Fruit fly (Drosophila melanogaster) whole organism, embryonic: ENCODE measurements around the gene CheB38c.
A peak's percentile ranks its signal among the peaks of the same experiment; 100 is the strongest.

Source experiments
- ATbp ChIP-seq: fragments of 200-800 bp; sonication (Bioruptor generic); optimal IDR thresholded peaks from 2 replicates; lab custom pipeline; 2017; ENCODE audit warnings: missing biosample characterization, mild to moderate bottlenecking, missing genetic modification characterization, missing genetic modification reagents
- CG10321 ChIP-seq: fragments of 200-800 bp; sonication (Bioruptor generic); IDR thresholded peaks from 2 replicates; pipeline ENCODE4 v1.3.6; 2022; ENCODE audit warnings: missing biosample characterization, missing genetic modification characterization
- CG10654 ChIP-seq: fragments of 200-800 bp; sonication (Bioruptor generic); optimal IDR thresholded peaks from 2 replicates; lab custom pipeline; 2016; ENCODE audit warnings: missing biosample characterization, missing genetic modification characterization
- CG11093 ChIP-seq: fragments of 200-800 bp; sonication (Bioruptor generic); IDR thresholded peaks from 3 replicates; pipeline ENCODE4 v1.3.6; 2022; ENCODE audit warnings: missing biosample characterization, missing genetic modification characterization
- CG13894 ChIP-seq: fragments of 200-800 bp; sonication (Bioruptor generic); optimal IDR thresholded peaks from 3 replicates; lab custom pipeline; 2018; ENCODE audit warnings: missing biosample characterization, mild to moderate bottlenecking, missing genetic modification characterization, moderate library complexity
- CG1602 ChIP-seq: fragments of 200-800 bp; sonication (Bioruptor generic); optimal IDR thresholded peaks from 3 replicates; lab custom pipeline; 2016; ENCODE audit warnings: missing biosample characterization, missing genetic modification characterization
- CG17186 ChIP-seq: fragments of 200-800 bp; sonication (Bioruptor generic); optimal IDR thresholded peaks from 3 replicates; lab custom pipeline; 2017; ENCODE audit warnings: missing biosample characterization, missing genetic modification reagents, missing genetic modification characterization
- CG17361 ChIP-seq: fragments of 200-800 bp; sonication (Bioruptor generic); IDR thresholded peaks from 3 replicates; pipeline ENCODE4 v1.3.6; 2022; ENCODE audit warnings: missing biosample characterization, missing genetic modification characterization
- CG17802 ChIP-seq: fragments of 200-800 bp; sonication (Bioruptor generic); optimal IDR thresholded peaks from 2 replicates; lab custom pipeline; 2018; ENCODE audit warnings: missing biosample characterization, mild to moderate bottlenecking, missing genetic modification characterization, moderate library complexity
- CG18262 ChIP-seq: fragments of 200-800 bp; optimal IDR thresholded peaks from 3 replicates; lab custom pipeline; 2019; ENCODE audit warnings: missing biosample characterization, mild to moderate bottlenecking, missing genetic modification characterization, moderate library complexity
- CG2199 ChIP-seq: fragments of 200-800 bp; sonication (Bioruptor generic); IDR thresholded peaks from 3 replicates; pipeline ENCODE4 v1.3.6; 2022; ENCODE audit warnings: missing biosample characterization, missing genetic modification characterization
- CG2875 ChIP-seq: fragments of 200-800 bp; sonication (Bioruptor generic); optimal IDR thresholded peaks from 2 replicates; lab custom pipeline; 2017; ENCODE audit warnings: missing biosample characterization, mild to moderate bottlenecking, missing genetic modification characterization, missing genetic modification reagents
- CG31441 ChIP-seq: fragments of 200-800 bp; sonication (Bioruptor generic); IDR thresholded peaks from 2 replicates; pipeline ENCODE4 v1.3.6; 2022; ENCODE audit warnings: missing biosample characterization, missing genetic modification characterization
- CG4404 ChIP-seq: fragments of 200-800 bp; sonication (Bioruptor generic); IDR thresholded peaks from 2 replicates; pipeline ENCODE4 v1.3.6; 2022; ENCODE audit warnings: missing biosample characterization, missing genetic modification characterization
- CG4424 ChIP-seq: fragments of 200-800 bp; sonication (Bioruptor generic); optimal IDR thresholded peaks from 3 replicates; lab custom pipeline; 2016; ENCODE audit warnings: missing biosample characterization, missing genetic modification characterization
- CG5180 ChIP-seq: fragments of 200-800 bp; sonication (Bioruptor generic); optimal IDR thresholded peaks from 3 replicates; lab custom pipeline; 2017; ENCODE audit warnings: missing biosample characterization, missing genetic modification characterization, mild to moderate bottlenecking, moderate library complexity, missing genetic modification reagents
- CG6254 ChIP-seq: fragments of 200-800 bp; sonication (Bioruptor generic); optimal IDR thresholded peaks from 3 replicates; lab custom pipeline; 2017; ENCODE audit warnings: mild to moderate bottlenecking, missing biosample characterization, missing genetic modification reagents, missing genetic modification characterization
- CG7357 ChIP-seq: fragments of 200-800 bp; sonication (Bioruptor generic); IDR thresholded peaks from 3 replicates; pipeline ENCODE4 v1.3.6; 2022; ENCODE audit warnings: missing biosample characterization, missing genetic modification characterization
- CG9727 ChIP-seq: fragments of 200-800 bp; sonication (Bioruptor generic); optimal IDR thresholded peaks from 3 replicates; lab custom pipeline; 2017; ENCODE audit warnings: missing biosample characterization, mild to moderate bottlenecking, missing genetic modification characterization
- Dad ChIP-seq: fragments of 200-800 bp; sonication (Bioruptor generic); optimal IDR thresholded peaks from 3 replicates; lab custom pipeline; 2016; ENCODE audit warnings: missing biosample characterization, missing genetic modification characterization
- E2f1 ChIP-seq: fragments of 200-800 bp; sonication (Bioruptor generic); IDR thresholded peaks from 2 replicates; pipeline ENCODE4 v1.3.6; 2022; ENCODE audit warnings: missing biosample characterization, missing genetic modification characterization
- Ets65A ChIP-seq: fragments of 200-800 bp; sonication (Bioruptor generic); peaks from one replicate; lab custom pipeline; 2016; ENCODE audit warnings: missing biosample characterization, missing genetic modification characterization
- GATAe ChIP-seq: fragments of 200-800 bp; sonication (Bioruptor generic); conservative IDR thresholded peaks from 2 replicates; pipeline ENCODE4 v1.3.6; 2022; ENCODE audit warnings: missing biosample characterization, missing genetic modification characterization
- Max ChIP-seq: fragments of 200-800 bp; sonication (Bioruptor generic); optimal IDR thresholded peaks from 2 replicates; lab custom pipeline; 2016; ENCODE audit warnings: missing biosample characterization, mild to moderate bottlenecking, missing genetic modification characterization
- NK7.1 ChIP-seq: fragments of 200-800 bp; sonication (Bioruptor generic); optimal IDR thresholded peaks from 3 replicates; lab custom pipeline; 2016; ENCODE audit warnings: missing biosample characterization, missing genetic modification characterization
- Xrp1 ChIP-seq: fragments of 200-800 bp; sonication (Bioruptor generic); IDR thresholded peaks from 2 replicates; pipeline ENCODE4 v1.3.6; 2022; ENCODE audit warnings: missing biosample characterization, missing genetic modification characterization
- ato ChIP-seq: fragments of 200-800 bp; sonication (Bioruptor generic); IDR thresholded peaks from 2 replicates; pipeline ENCODE4 v1.3.6; 2022; ENCODE audit warnings: missing biosample characterization, missing genetic modification characterization; ENCODE audit not compliant: partially characterized antibody
- caup ChIP-seq: fragments of 200-800 bp; sonication (Bioruptor generic); optimal IDR thresholded peaks from 3 replicates; lab custom pipeline; 2017; ENCODE audit warnings: missing biosample characterization, mild to moderate bottlenecking, missing genetic modification characterization, moderate library complexity; ENCODE audit not compliant: severe bottlenecking
- chinmo ChIP-seq: fragments of 200-800 bp; sonication (Bioruptor generic); IDR thresholded peaks from 4 replicates; pipeline ENCODE4 v1.3.6; 2022; ENCODE audit warnings: missing biosample characterization, missing genetic modification characterization; ENCODE audit not compliant: partially characterized antibody
- ci ChIP-seq: fragments of 200-800 bp; sonication (Bioruptor generic); IDR thresholded peaks from 3 replicates; pipeline ENCODE4 v1.3.6; 2022; ENCODE audit warnings: missing biosample characterization, missing genetic modification characterization
- crc ChIP-seq: fragments of 200-800 bp; sonication (Bioruptor generic); optimal IDR thresholded peaks from 2 replicates; lab custom pipeline; 2016; ENCODE audit warnings: missing biosample characterization, missing genetic modification characterization
- dm ChIP-seq: fragments of 200-800 bp; sonication (Bioruptor generic); optimal IDR thresholded peaks from 3 replicates; lab custom pipeline; 2016; ENCODE audit warnings: missing biosample characterization, missing genetic modification characterization
- ewg ChIP-seq: fragments of 200-800 bp; sonication (Bioruptor generic); optimal IDR thresholded peaks from 3 replicates; lab custom pipeline; 2017; ENCODE audit warnings: mild to moderate bottlenecking, missing biosample characterization, missing genetic modification reagents, missing genetic modification characterization
- exex ChIP-seq: fragments of 200-800 bp; sonication (Bioruptor generic); optimal IDR thresholded peaks from 4 replicates; lab custom pipeline; 2018; ENCODE audit warnings: missing biosample characterization, mild to moderate bottlenecking, missing genetic modification characterization, moderate library complexity
- gem ChIP-seq: fragments of 200-800 bp; sonication (Bioruptor generic); optimal IDR thresholded peaks from 2 replicates; lab custom pipeline; 2019; ENCODE audit warnings: missing biosample characterization, mild to moderate bottlenecking, missing genetic modification characterization, moderate library complexity
- gro ChIP-seq: fragments of 200-800 bp; sonication (Bioruptor generic); optimal IDR thresholded peaks from 2 replicates; lab custom pipeline; 2016; ENCODE audit warnings: missing biosample characterization, missing genetic modification characterization
- gt ChIP-seq: fragments of 200-800 bp; sonication (Bioruptor generic); IDR thresholded peaks from 2 replicates; pipeline ENCODE4 v1.3.6; 2022; ENCODE audit warnings: missing biosample characterization, missing genetic modification characterization
- hkb ChIP-seq, 2 experiments: fragments of 200-800 bp in 1 of 2; fragments of >200 bp in 1 of 2; sonication (Bioruptor generic) in 1 of 2; IDR thresholded peaks in 1 of 2; optimal IDR thresholded peaks in 1 of 2; 2 replicates each; pipeline versions ENCODE4 v1.3.6 to Lab custom; 2017 to 2022; ENCODE audit warnings: missing biosample characterization in 1 of 2, missing genetic modification characterization in 1 of 2
- nerfin-2 ChIP-seq: fragments of 200-800 bp; sonication (Bioruptor generic); IDR thresholded peaks from 2 replicates; pipeline ENCODE4 v1.3.6; 2022; ENCODE audit warnings: missing biosample characterization, missing genetic modification characterization; ENCODE audit not compliant: partially characterized antibody
- pfk ChIP-seq: fragments of 200-800 bp; sonication (Bioruptor generic); optimal IDR thresholded peaks from 2 replicates; lab custom pipeline; 2018; ENCODE audit warnings: missing biosample characterization, mild to moderate bottlenecking, missing genetic modification characterization, moderate library complexity
- prd ChIP-seq, 3 experiments: fragments of >200 bp in 2 of 3; fragments of 200-800 bp in 1 of 3; sonication (Bioruptor generic) in 1 of 3; optimal IDR thresholded peaks in 2 of 3; IDR thresholded peaks in 1 of 3; 2 replicates in 2 of 3; 3 replicates in 1 of 3; pipeline versions ENCODE4 v1.3.6 to Lab custom; 2017 to 2022; ENCODE audit warnings: missing biosample characterization in 1 of 3, missing genetic modification characterization in 1 of 3
- sens-2 ChIP-seq: fragments of 200-800 bp; sonication (Bioruptor generic); IDR thresholded peaks from 2 replicates; pipeline ENCODE4 v1.3.6; 2022; ENCODE audit warnings: missing biosample characterization, missing genetic modification characterization
- sna ChIP-seq: fragments of 200-800 bp; sonication (Bioruptor generic); IDR thresholded peaks from 2 replicates; pipeline ENCODE4 v1.3.6; 2022; ENCODE audit warnings: missing biosample characterization, missing genetic modification characterization; ENCODE audit not compliant: partially characterized antibody
- tin ChIP-seq: fragments of 200-800 bp; sonication (Bioruptor generic); optimal IDR thresholded peaks from 3 replicates; lab custom pipeline; 2016; ENCODE audit warnings: missing biosample characterization, missing genetic modification characterization
- zfh2 ChIP-seq: fragments of 200-800 bp; sonication (Bioruptor generic); optimal IDR thresholded peaks from 2 replicates; lab custom pipeline; 2016; ENCODE audit warnings: missing biosample characterization, missing genetic modification characterization

Gene CheB38c

DNA sequence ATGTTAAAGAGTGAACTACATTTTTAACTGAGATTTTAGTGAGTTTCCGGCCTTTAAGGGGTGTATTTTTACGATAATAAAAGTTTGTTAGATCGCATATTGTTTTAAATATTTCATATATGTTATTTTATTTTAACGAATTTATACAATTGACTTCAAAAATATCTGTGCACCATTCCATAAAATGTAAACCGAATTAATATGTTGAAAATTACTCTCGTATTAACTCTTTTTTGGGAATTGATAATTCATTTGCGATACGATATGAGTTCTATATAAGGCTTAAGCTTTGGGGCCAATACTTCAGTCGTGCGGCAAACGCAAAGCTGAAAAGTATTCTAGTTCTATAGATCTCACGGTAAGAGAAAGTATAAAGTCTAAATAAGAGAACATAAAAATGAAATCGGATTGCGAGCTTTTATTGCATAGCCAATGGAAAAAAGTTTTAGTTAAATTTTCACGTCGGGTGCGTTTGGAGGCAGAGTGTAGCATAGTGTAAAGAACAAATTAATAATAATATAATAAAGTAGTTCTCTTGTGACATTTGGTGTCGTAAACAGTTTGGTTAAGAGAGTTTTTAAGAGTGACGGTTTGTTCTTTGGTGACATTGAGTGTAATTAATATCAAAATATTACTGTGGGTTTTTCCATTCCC, 3.6 kb upstream of the CheB38c start (continued):
- peak; percentile 23 for TF ChIP-seq exex
- TF ChIP-seq CG13894 (tag; lab: Kevin White, UChicago): peak; percentile 23
- no peak for TF ChIP-seq CG17802 (tag; lab: Kevin White, UChicago)
- TF ChIP-seq chinmo: 0 out of 4 replicates have a peak, but pooled peaks have one; percentile 6
- no peak for TF ChIP-seq CG6254 (GFP tag; lab: Kevin White, UChicago)
- no peak for TF ChIP-seq CG4424 (GFP tag; lab: Kevin White, UChicago)
- TF ChIP-seq gem (tag; lab: Kevin White, UChicago): peak; percentile 4

DNA sequence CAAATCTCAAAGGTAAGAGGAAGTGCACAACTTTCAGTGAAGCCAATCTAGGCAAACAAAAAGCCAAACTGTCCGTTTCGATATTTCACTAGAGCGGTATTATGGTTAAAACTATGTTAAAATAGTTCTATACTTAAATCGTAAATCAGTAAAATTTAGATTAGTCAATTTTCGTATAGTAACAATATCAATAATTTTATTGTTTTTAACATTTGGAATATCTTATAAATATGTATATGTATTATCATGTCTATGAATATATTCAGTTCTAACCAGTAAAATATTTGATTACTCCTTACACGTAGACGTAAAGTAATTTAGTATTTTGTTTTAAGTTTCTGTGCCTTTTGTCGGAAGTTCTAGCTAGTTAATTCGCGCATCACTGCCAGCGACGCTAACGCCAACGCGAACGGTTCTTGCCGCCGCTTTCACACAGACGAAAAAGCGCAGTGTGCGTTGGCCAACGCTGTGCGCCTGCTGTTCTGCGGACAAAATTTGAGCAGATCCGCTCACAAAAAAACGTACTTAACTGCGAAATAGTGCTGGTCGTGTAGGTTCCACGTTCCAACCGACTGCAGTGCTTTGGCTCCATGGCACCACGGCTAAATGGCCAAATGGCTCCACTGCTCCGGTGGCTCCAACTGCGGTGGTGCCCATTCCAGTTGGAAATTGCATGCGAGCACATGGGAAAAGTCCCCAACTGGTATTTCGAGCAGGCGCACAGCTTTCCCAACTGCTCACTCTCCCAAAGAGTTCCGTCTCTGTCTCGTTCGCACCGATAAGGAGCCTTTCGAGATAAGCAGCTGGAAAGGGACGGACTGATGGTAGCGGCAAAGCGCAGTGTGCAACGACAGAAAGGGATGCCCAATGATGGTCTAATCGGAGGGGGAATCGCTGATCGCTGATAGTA, 2.8 kb upstream of the CheB38c start:
- TF ChIP-seq CG10321 (GFP tag; lab: Robert Waterston, UW) (peak; percentile 95), sens-2 (no peak), Xrp1 (GFP tag; lab: Robert Waterston, UW) (no peak), Ets65A (GFP tag; lab: Kevin White, UChicago) (peak; percentile 48), Max (GFP tag; lab: Kevin White, UChicago) (peak; percentile 13), gt (GFP tag; lab: Robert Waterston, UW) (no peak), sna (GFP tag; lab: Robert Waterston, UW) (peak; percentile 72), crc (no peak), Dad (peak; percentile 16), pfk (GFP tag; lab: Kevin White, UChicago) (peak; percentile 19), CG17186 (GFP tag; lab: Kevin White, UChicago) (no peak), GATAe (peak; percentile 99), ewg (GFP tag; lab: Kevin White, UChicago) (peak; percentile 20), CG9727 (GFP tag; lab: Kevin White, UChicago) (no peak), E2f1 (GFP tag; lab: Robert Waterston, UW) (0 out of 2 replicates have a peak, but pooled peaks have one; percentile 14), gro (no peak), CG11093 (GFP tag; lab: Robert Waterston, UW) (no peak), CG2199 (peak; percentile 95), CG31441 (GFP tag; lab: Robert Waterston, UW) (peak; percentile 59; the same call in 1 of the 2 replicates), NK7.1 (GFP tag; lab: Kevin White, UChicago) (peak; percentile 6), CG5180 (GFP tag; lab: Kevin White, UChicago) (peak; percentile 58), CG17361 (GFP tag; lab: Robert Waterston, UW) (peak; percentile 67; the same call in 2 of the 3 replicates), tin (GFP tag; lab: Kevin White, UChicago) (no peak), CG2875 (no peak), CG18262 (tag; lab: Kevin White, UChicago) (peak; percentile 46), CG1602 (GFP tag; lab: Kevin White, UChicago) (no peak), CG10654 (no peak), CG7357 (GFP tag; lab: Robert Waterston, UW) (no peak), ATbp (GFP tag; lab: Kevin White, UChicago) (peak; percentile 2), ci (GFP tag; lab: Robert Waterston, UW) (peak; percentile 76), hkb (optimal IDR thresholded peaks at IDR 0.05; lab: Kevin White, UChicago) (no peak), hkb (GFP tag; IDR thresholded peaks at IDR 0.05; lab: Robert Waterston, UW) (peak; percentile 45), prd (optimal IDR thresholded peaks at IDR 0.05; lab: Kevin White, UChicago) (no peak), prd (GFP tag; IDR thresholded peaks at IDR 0.05; lab: Robert Waterston, UW) (no peak), zfh2 (GFP tag; lab: Kevin White, UChicago) (no peak), CG4404 (no peak), ato (GFP tag; lab: Robert Waterston, UW) (no peak), caup (GFP tag; lab: Kevin White, UChicago) (peak; percentile 1), dm (GFP tag; lab: Kevin White, UChicago) (peak; percentile 85), nerfin-2 (GFP tag; lab: Robert Waterston, UW) (peak; percentile 43; the same call in 1 of the 2 replicates)
